Worm (Caenorhabditis elegans) whole organism, L4 larva: ENCODE measurements around the gene H37A05.2.

Source experiments
- D1046.2 ChIP-seq: fragments of 200-800 bp; sonication (Bioruptor generic); IDR thresholded peaks from 2 replicates; pipeline ENCODE4 v1.3.6; 2022; ENCODE audit warnings: missing genetic modification characterization, missing compliant biosample characterization
- F44E2.7 ChIP-seq: fragments of 200-800 bp; sonication (Bioruptor generic); IDR thresholded peaks from 2 replicates; pipeline ENCODE4 v2.1.2; 2022; ENCODE audit warnings: missing genetic modification characterization, missing compliant biosample characterization
- T20F7.1 ChIP-seq: fragments of 200-800 bp; sonication (Bioruptor generic); optimal IDR thresholded peaks from 2 replicates; lab custom pipeline; 2018; ENCODE audit warnings: mild to moderate bottlenecking, missing genetic modification characterization, missing compliant biosample characterization
- Y5F2A.4 ChIP-seq: fragments of 200-800 bp; sonication (Bioruptor generic); optimal IDR thresholded peaks from 2 replicates; lab custom pipeline; 2018; ENCODE audit warnings: mild to moderate bottlenecking, missing genetic modification characterization, missing compliant biosample characterization
- Y75B8A.6 ChIP-seq: fragments of 200-800 bp; sonication (Bioruptor generic); IDR thresholded peaks from 2 replicates; pipeline ENCODE4 v1.3.6; 2022; ENCODE audit warnings: missing genetic modification reagents, missing genetic modification characterization, missing compliant biosample characterization
- ZK337.2 ChIP-seq: fragments of 200-800 bp; sonication (Bioruptor generic); IDR thresholded peaks from 2 replicates; pipeline ENCODE4 v1.3.6; 2022; ENCODE audit warnings: missing genetic modification reagents, missing genetic modification characterization, missing compliant biosample characterization
- aha-1 ChIP-seq: fragments of 150-350 bp; peaks from one replicate; lab custom pipeline; 2014; ENCODE audit warnings: missing biosample characterization, missing genetic modification characterization
- aly-2 ChIP-seq: sonication (generic microtip); optimal IDR thresholded peaks from 2 replicates; lab custom pipeline; 2018; ENCODE audit warnings: missing biosample characterization, missing genetic modification characterization
- ama-1 ChIP-seq: fragments of 150-350 bp; optimal IDR thresholded peaks from 2 replicates; lab custom pipeline; 2014; ENCODE audit warnings: inconsistent platforms, mixed read lengths
- arid-1 ChIP-seq: fragments of 200-800 bp; sonication (Bioruptor generic); conservative IDR thresholded peaks from 2 replicates; pipeline ENCODE4 v1.3.6; 2022; ENCODE audit warnings: missing genetic modification reagents, missing genetic modification characterization, missing compliant biosample characterization
- attf-4 ChIP-seq: sonication (generic microtip); optimal IDR thresholded peaks from 3 replicates; lab custom pipeline; 2017; ENCODE audit warnings: missing biosample characterization, missing genetic modification characterization
- ceh-20 ChIP-seq: fragments of 200-800 bp; sonication (Bioruptor generic); IDR thresholded peaks from 2 replicates; pipeline ENCODE4 v1.3.6; 2022; ENCODE audit warnings: missing genetic modification reagents, missing genetic modification characterization, missing compliant biosample characterization
- daf-16 ChIP-seq, 3 experiments: sonication (generic microtip); optimal IDR thresholded peaks; 2 replicates each; lab custom pipeline; 2016 to 2017; ENCODE audit warnings: missing genetic modification characterization in 3 of 3, missing genetic modification reagents in 3 of 3, mild to moderate bottlenecking in 2 of 3, missing compliant biosample characterization in 2 of 3, missing biosample characterization in 1 of 3, moderate library complexity in 1 of 3
- dmd-6 ChIP-seq: fragments of 200-800 bp; sonication (Bioruptor generic); IDR thresholded peaks from 2 replicates; pipeline ENCODE4 v1.3.6; 2022; ENCODE audit warnings: missing genetic modification reagents, missing genetic modification characterization, missing compliant biosample characterization
- dmd-8 ChIP-seq: fragments of 200-800 bp; sonication (Bioruptor generic); IDR thresholded peaks from 2 replicates; pipeline ENCODE4 v1.3.6; 2022; ENCODE audit warnings: missing genetic modification characterization, missing compliant biosample characterization
- dpl-1 ChIP-seq: fragments of 150-350 bp; optimal IDR thresholded peaks from 2 replicates; lab custom pipeline; 2014; ENCODE audit warnings: missing biosample characterization, missing genetic modification reagents, missing genetic modification characterization
- duxl-1 ChIP-seq: sonication (generic microtip); optimal IDR thresholded peaks from 2 replicates; lab custom pipeline; 2016; ENCODE audit warnings: mild to moderate bottlenecking, missing genetic modification characterization, moderate library complexity, missing compliant biosample characterization; ENCODE audit not compliant: poor library complexity
- dve-1 ChIP-seq: sonication (generic microtip); optimal IDR thresholded peaks from 2 replicates; lab custom pipeline; 2017; ENCODE audit warnings: antibody characterized with exemption, mild to moderate bottlenecking, missing genetic modification characterization, missing compliant biosample characterization; ENCODE audit not compliant: insufficient read depth
- hlh-11 ChIP-seq: fragments of 200-800 bp; sonication (Bioruptor generic); optimal IDR thresholded peaks from 2 replicates; lab custom pipeline; 2018; ENCODE audit warnings: mild to moderate bottlenecking, missing genetic modification characterization, missing compliant biosample characterization
- hmg-1.1 ChIP-seq: fragments of 200-800 bp; sonication (Bioruptor generic); IDR thresholded peaks from 2 replicates; pipeline ENCODE4 v1.3.6; 2022; ENCODE audit warnings: missing genetic modification reagents, missing genetic modification characterization, missing compliant biosample characterization
- lin-1 ChIP-seq: fragments of 200-800 bp; sonication (Bioruptor generic); IDR thresholded peaks from 2 replicates; pipeline ENCODE4 v1.3.6; 2022; ENCODE audit warnings: missing genetic modification reagents, missing genetic modification characterization, missing compliant biosample characterization
- lin-38 ChIP-seq: fragments of 200-800 bp; sonication (Bioruptor generic); IDR thresholded peaks from 2 replicates; pipeline ENCODE4 v1.3.6; 2022; ENCODE audit warnings: missing genetic modification reagents, missing genetic modification characterization, missing compliant biosample characterization
- mdt-29 ChIP-seq: fragments of 200-800 bp; sonication (Bioruptor generic); IDR thresholded peaks from 2 replicates; pipeline ENCODE4 v1.3.6; 2022; ENCODE audit warnings: missing genetic modification reagents, missing genetic modification characterization, missing compliant biosample characterization
- mes-2 ChIP-seq: sonication (generic microtip); optimal IDR thresholded peaks from 2 replicates; lab custom pipeline; 2016; ENCODE audit warnings: missing genotype, mild to moderate bottlenecking, missing genetic modification characterization, missing compliant biosample characterization; ENCODE audit not compliant: poor library complexity, severe bottlenecking
- mxl-3 ChIP-seq: fragments of 200-800 bp; sonication (Bioruptor generic); optimal IDR thresholded peaks from 2 replicates; lab custom pipeline; 2018; ENCODE audit warnings: mild to moderate bottlenecking, missing genetic modification characterization, missing compliant biosample characterization
- nhr-10 ChIP-seq: fragments of 150-350 bp; optimal IDR thresholded peaks from 2 replicates; lab custom pipeline; 2014; ENCODE audit warnings: missing biosample characterization, missing genetic modification characterization
- nhr-11 ChIP-seq: fragments of 150-350 bp; optimal IDR thresholded peaks from 2 replicates; lab custom pipeline; 2014; ENCODE audit warnings: missing biosample characterization, missing genetic modification characterization
- nhr-237 ChIP-seq: sonication (generic microtip); optimal IDR thresholded peaks from 2 replicates; lab custom pipeline; 2017; ENCODE audit warnings: missing biosample characterization, missing genetic modification characterization
- nhr-41 ChIP-seq: fragments of 200-800 bp; sonication (Bioruptor generic); IDR thresholded peaks from 2 replicates; pipeline ENCODE4 v1.3.6; 2022; ENCODE audit warnings: missing genetic modification reagents, missing genetic modification characterization, missing compliant biosample characterization
- nhr-42 ChIP-seq: fragments of 200-800 bp; sonication (Bioruptor generic); IDR thresholded peaks from 2 replicates; pipeline ENCODE4 v1.3.6; 2022; ENCODE audit warnings: missing genetic modification characterization, missing compliant biosample characterization
- nhr-48 ChIP-seq: sonication (generic microtip); optimal IDR thresholded peaks from 2 replicates; lab custom pipeline; 2016; ENCODE audit warnings: mild to moderate bottlenecking, missing genetic modification characterization, missing compliant biosample characterization
- nhr-6 ChIP-seq: fragments of 150-350 bp; optimal IDR thresholded peaks from 2 replicates; lab custom pipeline; 2014; ENCODE audit warnings: missing biosample characterization, missing genetic modification characterization
- php-3 ChIP-seq: fragments of 200-800 bp; sonication (Bioruptor generic); IDR thresholded peaks from 2 replicates; pipeline ENCODE4 v1.3.6; 2022; ENCODE audit warnings: missing genetic modification reagents, missing genetic modification characterization, missing compliant biosample characterization
- rbr-2 ChIP-seq: sonication (generic microtip); optimal IDR thresholded peaks from 2 replicates; lab custom pipeline; 2016; ENCODE audit warnings: missing genotype, missing genetic modification characterization, missing compliant biosample characterization
- saeg-2 ChIP-seq: fragments of 200-800 bp; sonication (Bioruptor generic); IDR thresholded peaks from 2 replicates; pipeline ENCODE4 v1.3.6; 2022; ENCODE audit warnings: missing genetic modification reagents, missing genetic modification characterization, missing compliant biosample characterization
- set-16 ChIP-seq: fragments of 200-800 bp; sonication (Bioruptor generic); IDR thresholded peaks from 2 replicates; pipeline ENCODE4 v1.3.6; 2022; ENCODE audit warnings: missing genetic modification reagents, missing genetic modification characterization, missing compliant biosample characterization
- snpc-1.2 ChIP-seq: fragments of 200-800 bp; sonication (Bioruptor generic); IDR thresholded peaks from 2 replicates; pipeline ENCODE4 v1.3.6; 2022; ENCODE audit warnings: missing genetic modification reagents, missing genetic modification characterization, missing compliant biosample characterization
- spr-1 ChIP-seq: sonication (generic microtip); optimal IDR thresholded peaks from 2 replicates; lab custom pipeline; 2016; ENCODE audit warnings: mild to moderate bottlenecking, missing genetic modification characterization, missing compliant biosample characterization
- spr-3 ChIP-seq: fragments of 200-800 bp; sonication (Bioruptor generic); optimal IDR thresholded peaks from 2 replicates; lab custom pipeline; 2018; ENCODE audit warnings: mild to moderate bottlenecking, missing genetic modification characterization, missing compliant biosample characterization
- tag-97 ChIP-seq: fragments of 200-800 bp; sonication (Bioruptor generic); IDR thresholded peaks from 2 replicates; pipeline ENCODE4 v1.3.6; 2022; ENCODE audit warnings: missing genetic modification characterization, missing compliant biosample characterization
- unc-39 ChIP-seq: sonication (generic microtip); optimal IDR thresholded peaks from 2 replicates; lab custom pipeline; 2017; ENCODE audit warnings: missing biosample characterization, missing genetic modification characterization
- unc-62 ChIP-seq, 3 experiments: fragments of 150-350 bp in 1 of 3; sonication (generic microtip); optimal IDR thresholded peaks in 2 of 3; peaks in 1 of 3; 1 replicate in 1 of 3; 2 replicates in 2 of 3; lab custom pipeline; 2014 to 2017; ENCODE audit warnings: missing biosample characterization in 3 of 3, missing genetic modification characterization in 3 of 3, missing genetic modification reagents in 3 of 3, missing genotype in 1 of 3
- zfp-2 ChIP-seq: sonication (generic microtip); optimal IDR thresholded peaks from 2 replicates; lab custom pipeline; 2016; ENCODE audit warnings: mild to moderate bottlenecking, missing genetic modification characterization, missing compliant biosample characterization
- ztf-7 ChIP-seq: fragments of 150-350 bp; optimal IDR thresholded peaks from 2 replicates; lab custom pipeline; 2014; ENCODE audit warnings: missing biosample characterization, missing genetic modification characterization

Gene H37A05.2

ce11 chrV:13657291-13657690, 23.2 kb upstream of the H37A05.2 start (continued):
- TF ChIP-seq spr-3 (GFP tag; lab: Kevin White, UChicago) = peak; percentile 11
- TF ChIP-seq ama-1 (lab: Kevin White, UChicago) = no peak
- TF ChIP-seq ztf-7 (tag; lab: Kevin White, UChicago) = peak; percentile 19
- 0 out of 2 replicates have a peak, but pooled peaks have one; percentile 36 for TF ChIP-seq nhr-42 (GFP tag; lab: Robert Waterston, UW)
- no peak for TF ChIP-seq zfp-2 (tag; lab: Kevin White, UChicago)
- TF ChIP-seq php-3 (GFP tag; lab: Robert Waterston, UW) = peak; percentile 43; the same call in 1 of the 2 replicates
- TF ChIP-seq F44E2.7 (GFP tag; lab: Robert Waterston, UW) = no peak
- TF ChIP-seq dmd-8 (GFP tag; lab: Robert Waterston, UW) = no peak
- no peak for TF ChIP-seq arid-1 (GFP tag; lab: Robert Waterston, UW)
- TF ChIP-seq lin-1 (GFP tag; lab: Robert Waterston, UW) = peak; percentile 83
- TF ChIP-seq Y5F2A.4 (GFP tag; lab: Kevin White, UChicago) = no peak
- TF ChIP-seq aly-2 (tag; lab: Kevin White, UChicago) = no peak
- no peak for TF ChIP-seq unc-39 (tag; lab: Kevin White, UChicago)
- no peak for TF ChIP-seq rbr-2 (tag; lab: Kevin White, UChicago)

ce11 chrV:13656346-13657254, 22.6 kb upstream of the H37A05.2 start:
- TF ChIP-seq nhr-42 (GFP tag; lab: Robert Waterston, UW) (0 out of 2 replicates have a peak, but pooled peaks have one; percentile 32), dve-1 (tag; lab: Kevin White, UChicago) (peak; percentile 93), nhr-48 (tag; lab: Kevin White, UChicago) (peak; percentile 89), rbr-2 (tag; lab: Kevin White, UChicago) (peak; percentile 1), hmg-1.1 (GFP tag; lab: Robert Waterston, UW) (0 out of 2 replicates have a peak, but pooled peaks have one; percentile 24), duxl-1 (tag; lab: Kevin White, UChicago) (peak; percentile 8), Y5F2A.4 (GFP tag; lab: Kevin White, UChicago) (peak; percentile 10), nhr-237 (tag; lab: Kevin White, UChicago) (no peak), aly-2 (tag; lab: Kevin White, UChicago) (no peak), saeg-2 (GFP tag; lab: Robert Waterston, UW) (peak; percentile 52), spr-1 (tag; lab: Kevin White, UChicago) (peak; percentile 9), T20F7.1 (GFP tag; lab: Kevin White, UChicago) (peak; percentile 32), ZK337.2 (0 out of 2 replicates have a peak, but pooled peaks have one; percentile 2), mxl-3 (GFP tag; lab: Kevin White, UChicago) (peak; percentile 94), php-3 (GFP tag; lab: Robert Waterston, UW) (peak; percentile 82), aha-1 (tag; lab: Kevin White, UChicago) (peak; percentile 99), ama-1 (lab: Kevin White, UChicago) (peak; percentile 91), nhr-41 (GFP tag; lab: Robert Waterston, UW) (peak; percentile 91; the same call in 1 of the 2 replicates), nhr-6 (tag; lab: Kevin White, UChicago) (peak; percentile 56), unc-62 (GFP tag; optimal IDR thresholded peaks at IDR 0.05 in 1 of 2; lab: Kevin White, UChicago) (peak in 1 of 2 experiments; percentile 92), unc-62 (tag; optimal IDR thresholded peaks at IDR 0.05; lab: Kevin White, UChicago) (no peak), dpl-1 (peak; percentile 40), set-16 (GFP tag; lab: Robert Waterston, UW) (peak; percentile 28; the same call in 1 of the 2 replicates), lin-38 (GFP tag; lab: Robert Waterston, UW) (peak; percentile 6; the same call in 1 of the 2 replicates), tag-97 (GFP tag; lab: Robert Waterston, UW) (no peak), dmd-6 (GFP tag; lab: Robert Waterston, UW) (peak; percentile 86), D1046.2 (GFP tag; lab: Robert Waterston, UW) (no peak), Y75B8A.6 (0 out of 2 replicates have a peak, but pooled peaks have one; percentile 20), mdt-29 (GFP tag; lab: Robert Waterston, UW) (peak; percentile 74), ceh-20 (peak; percentile 57; the same call in 1 of the 2 replicates), attf-4 (tag; lab: Kevin White, UChicago) (peak; percentile 34), hlh-11 (peak; percentile 96), snpc-1.2 (no peak), mes-2 (tag; lab: Kevin White, UChicago) (peak; percentile 41), daf-16 (GFP tag; optimal IDR thresholded peaks at IDR 0.05; lab: Kevin White, UChicago) (peak in 1 of 2 experiments; percentile 63), daf-16 (tag; optimal IDR thresholded peaks at IDR 0.05; lab: Kevin White, UChicago) (peak; percentile 91), nhr-11 (peak; percentile 3), nhr-10 (tag; lab: Kevin White, UChicago) (peak; percentile 84)
